Fruit fly (Drosophila melanogaster): ENCODE data around the gene Atxn7.

The Atxn7 gene

DNA sequence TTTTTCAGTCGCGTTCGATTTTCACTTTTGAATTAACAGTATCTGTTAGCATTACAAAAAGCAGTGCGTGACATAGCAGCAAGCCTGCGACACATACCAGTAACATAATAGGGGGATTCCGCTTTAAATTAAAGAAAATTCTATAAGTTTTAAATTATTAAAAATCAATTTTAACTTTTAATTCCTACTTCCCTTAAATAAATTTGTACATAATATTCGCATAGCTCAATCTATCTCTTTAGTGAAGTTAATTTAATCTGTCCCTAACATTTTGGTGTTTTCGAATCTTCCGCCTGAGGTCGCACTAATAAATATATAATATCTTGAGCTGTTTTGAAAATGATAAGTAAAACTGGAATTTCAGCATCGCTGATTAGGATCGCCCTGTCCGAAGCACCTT lies 44.8 kb downstream of the Atxn7 start, which contains the start of gene CG9886 (continued):
- no peak for TF ChIP-seq Dll (GFP tag; IDR thresholded peaks at IDR 0.05; ENCODE audit: partially characterized antibody)
- TF ChIP-seq B-H1 (GFP tag; IDR thresholded peaks at IDR 0.05) = peak; percentile 12; the same call in 1 of the 3 replicates
- TF ChIP-seq CG3407 (GFP tag; optimal IDR thresholded peaks at IDR 0.05) = peak; percentile 7
- peak in 1 of 2 experiments; percentile 76 for TF ChIP-seq bsh (GFP tag; optimal IDR thresholded peaks at IDR 0.05)
- TF ChIP-seq CG7987 (GFP tag; optimal IDR thresholded peaks at IDR 0.05) = peak; percentile 22
- TF ChIP-seq Bdp1 (GFP tag; optimal IDR thresholded peaks at IDR 0.05) = no peak
- peak; percentile 99 for TF ChIP-seq wek (GFP tag; optimal IDR thresholded peaks at IDR 0.05)
- no peak for TF ChIP-seq slou (GFP tag; optimal IDR thresholded peaks at IDR 0.05)
- TF ChIP-seq CG8089 (GFP tag; optimal IDR thresholded peaks at IDR 0.05) = no peak
- TF ChIP-seq chm (GFP tag; IDR thresholded peaks at IDR 0.05) = no peak
- TF ChIP-seq Doc2 (GFP tag; IDR thresholded peaks at IDR 0.05) = no peak

DNA sequence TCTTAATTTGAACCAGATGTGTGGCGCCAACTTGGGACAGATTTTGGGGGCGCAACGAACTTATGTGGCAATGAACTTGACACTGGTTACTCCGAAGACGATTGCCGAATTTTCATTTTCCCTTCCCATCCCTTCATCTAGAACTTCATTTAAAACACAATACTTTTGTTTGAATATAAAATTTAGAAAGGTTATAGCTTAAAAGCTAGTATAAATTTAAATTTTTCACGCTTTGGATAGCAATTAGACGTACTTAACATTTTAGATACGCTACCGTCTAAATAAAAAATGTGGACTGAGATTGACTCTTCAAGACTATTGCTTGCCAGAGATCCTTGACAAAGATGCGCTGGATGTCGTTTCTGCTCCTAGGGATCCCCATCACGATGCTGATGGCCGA lies 48.9 kb downstream of the Atxn7 start, which contains the start of gene CG44139:
Gene CG44139 (plus strand): TSS at position 301 of the 400 bp plus-strand sequence.
- TF ChIP-seq B-H2 (GFP tag; optimal IDR thresholded peaks at IDR 0.05) = no peak
- TF ChIP-seq abd-A (tag; optimal IDR thresholded peaks at IDR 0.05) = no peak
- TF ChIP-seq eyg (GFP tag; optimal IDR thresholded peaks at IDR 0.05) = no peak
- no peak for TF ChIP-seq CG15696 (tag; optimal IDR thresholded peaks at IDR 0.05)
- no peak for TF ChIP-seq CG6765 (GFP tag; optimal IDR thresholded peaks at IDR 0.05)
- no peak for TF ChIP-seq grn (GFP tag; optimal IDR thresholded peaks at IDR 0.05)
- TF ChIP-seq Dll (GFP tag; IDR thresholded peaks at IDR 0.05; ENCODE audit: partially characterized antibody) = no peak

DNA sequence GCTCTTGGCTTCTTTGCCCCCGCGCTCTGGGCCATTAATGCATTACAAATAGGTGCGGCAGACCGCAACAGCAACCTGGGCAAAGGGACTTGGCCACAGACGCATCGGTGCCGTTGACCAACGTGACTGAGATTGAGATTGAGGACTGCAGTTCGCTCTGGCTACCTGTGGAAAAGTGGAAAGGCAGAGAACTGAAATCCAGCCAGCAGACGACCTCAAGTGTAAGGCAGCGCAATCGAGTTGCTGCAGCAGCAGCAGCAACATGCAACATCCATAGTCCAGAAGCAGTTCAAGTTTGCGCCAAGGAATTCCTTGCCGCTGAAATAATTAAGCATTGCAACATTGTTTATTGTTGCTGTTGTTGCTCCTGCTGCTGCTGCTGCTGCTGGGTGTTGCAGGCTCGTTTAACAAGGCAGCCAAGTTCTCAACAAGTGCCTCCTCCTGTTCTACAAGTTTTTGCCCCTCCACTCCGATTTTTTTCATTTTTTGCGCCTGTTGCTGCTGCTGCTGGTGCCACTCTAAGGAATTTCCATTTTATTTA lies 50.1 kb downstream of the Atxn7 start:
- TF ChIP-seq disco-r (GFP tag; optimal IDR thresholded peaks at IDR 0.05) = no peak
- TF ChIP-seq chn (GFP tag; optimal IDR thresholded peaks at IDR 0.05) = no peak
- peak; percentile 10 for TF ChIP-seq nom (GFP tag; optimal IDR thresholded peaks at IDR 0.05)
- TF ChIP-seq Ets65A (GFP tag) = peak; percentile 37

DNA sequence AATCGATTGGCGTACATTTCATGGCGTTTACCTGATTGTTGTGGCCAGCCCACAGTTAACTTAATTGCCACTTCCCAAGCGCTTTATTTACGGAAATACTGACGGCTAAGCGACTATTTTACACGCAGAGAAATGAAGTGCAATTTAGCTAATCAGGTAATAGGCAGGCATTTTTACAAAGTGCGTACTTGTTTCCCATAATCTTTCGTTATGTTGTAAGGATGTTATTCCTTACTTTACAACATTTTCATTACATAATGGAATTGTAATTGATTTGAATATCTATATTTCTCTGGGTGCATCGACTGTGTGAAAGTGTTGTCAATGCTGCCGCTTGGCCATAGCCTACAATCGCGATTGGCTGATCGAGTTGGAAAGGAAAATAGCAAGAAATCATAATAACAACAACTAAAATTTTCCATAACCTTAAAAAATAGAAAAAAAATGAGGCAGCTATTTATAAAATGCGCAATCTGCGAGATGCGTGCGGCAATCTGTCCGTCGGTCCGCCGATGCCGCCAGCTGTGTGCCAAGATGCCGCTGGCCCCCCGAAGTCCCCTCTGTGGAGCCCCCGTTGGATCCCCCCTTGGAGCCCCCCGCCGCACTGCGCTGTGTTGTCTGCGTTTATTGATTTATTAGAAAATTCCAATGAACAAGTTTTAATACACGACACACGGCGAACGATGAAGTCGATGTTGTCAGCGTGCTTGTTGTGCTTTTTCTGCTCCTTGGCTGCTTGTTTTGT lies 51.0 kb downstream of the Atxn7 start:
- TF ChIP-seq lab (GFP tag; optimal IDR thresholded peaks at IDR 0.05) = peak; percentile 62
- TF ChIP-seq cad (GFP tag; optimal IDR thresholded peaks at IDR 0.05) = no peak
- TF ChIP-seq pnt (GFP tag; optimal IDR thresholded peaks at IDR 0.05) = peak; percentile 44
- TF ChIP-seq sc (optimal IDR thresholded peaks at IDR 0.05) = no peak
- TF ChIP-seq sc (GFP tag; optimal IDR thresholded peaks at IDR 0.05) = peak; percentile 25
- TF ChIP-seq Drgx (GFP tag; IDR thresholded peaks at IDR 0.05) = peak; percentile 90
- no peak for TF ChIP-seq NFAT (GFP tag; IDR thresholded peaks at IDR 0.05)
- TF ChIP-seq CG7357 (GFP tag; IDR thresholded peaks at IDR 0.05) = no peak
- peak; percentile 75 for TF ChIP-seq CG17359 (tag; optimal IDR thresholded peaks at IDR 0.05)
- peak; percentile 36 for TF ChIP-seq fd3F (GFP tag; optimal IDR thresholded peaks at IDR 0.05)
- TF ChIP-seq HLH4C (GFP tag; IDR thresholded peaks at IDR 0.05; ENCODE audit: partially characterized antibody) = no peak
- TF ChIP-seq Dek (tag; optimal IDR thresholded peaks at IDR 0.05) = no peak
- TF ChIP-seq al (GFP tag; IDR thresholded peaks at IDR 0.05) = peak; percentile 10; the same call in 1 of the 2 replicates
- no peak for TF ChIP-seq mld (GFP tag; IDR thresholded peaks at IDR 0.05; ENCODE audit: partially characterized antibody)
- no peak for TF ChIP-seq CG2129 (GFP tag; IDR thresholded peaks at IDR 0.05; ENCODE audit: partially characterized antibody)
- no peak for TF ChIP-seq E2f2 (GFP tag; IDR thresholded peaks at IDR 0.05)
- peak; percentile 46; the same call in 1 of the 2 replicates for TF ChIP-seq CG6272 (GFP tag; IDR thresholded peaks at IDR 0.05)
- peak; percentile 41 for TF ChIP-seq CG17385 (GFP tag; optimal IDR thresholded peaks at IDR 0.05)
- no peak for TF ChIP-seq CG12104 (GFP tag; optimal IDR thresholded peaks at IDR 0.05)
- TF ChIP-seq tna (GFP tag; IDR thresholded peaks at IDR 0.05; ENCODE audit: partially characterized antibody) = no peak
- peak; percentile 72 for TF ChIP-seq HLH3B (GFP tag; IDR thresholded peaks at IDR 0.05)
- no peak for TF ChIP-seq Hr78 (GFP tag; optimal IDR thresholded peaks at IDR 0.05)
- no peak for TF ChIP-seq Stat92E (GFP tag; optimal IDR thresholded peaks at IDR 0.05)

Data from whole organism, embryonic.